Worm (Caenorhabditis elegans) whole organism, L3 larva: ENCODE measurements around the gene grl-2.

Experiments used
- R02D3.7 ChIP-seq: fragments of 150-350 bp; optimal IDR thresholded peaks from 2 replicates; lab custom pipeline; 2014; ENCODE audit warnings: missing biosample characterization, missing genetic modification characterization
- ZK546.5 ChIP-seq: sonication (generic microtip); optimal IDR thresholded peaks from 2 replicates; lab custom pipeline; 2017; ENCODE audit warnings: missing biosample characterization, missing genetic modification characterization
- aly-2 ChIP-seq: fragments of 150-350 bp; optimal IDR thresholded peaks from 2 replicates; lab custom pipeline; 2014; ENCODE audit warnings: missing biosample characterization, missing genetic modification characterization
- ceh-16 ChIP-seq: sonication (generic microtip); optimal IDR thresholded peaks from 2 replicates; lab custom pipeline; 2017; ENCODE audit warnings: missing biosample characterization, missing genetic modification characterization
- ceh-28 ChIP-seq: fragments of 150-350 bp; optimal IDR thresholded peaks from 2 replicates; lab custom pipeline; 2014; ENCODE audit warnings: missing biosample characterization, missing genetic modification reagents, missing genetic modification characterization
- ceh-82 ChIP-seq: fragments of 150-350 bp; optimal IDR thresholded peaks from 2 replicates; lab custom pipeline; 2014; ENCODE audit warnings: missing biosample characterization, missing genetic modification characterization
- ceh-9 ChIP-seq: sonication (generic microtip); optimal IDR thresholded peaks from 2 replicates; lab custom pipeline; 2018; ENCODE audit warnings: missing biosample characterization, missing genetic modification characterization
- egl-5 ChIP-seq: fragments of 150-350 bp; optimal IDR thresholded peaks from 2 replicates; lab custom pipeline; 2017; ENCODE audit warnings: missing biosample characterization, missing genetic modification reagents, missing genetic modification characterization, inconsistent platforms
- elt-1 ChIP-seq: fragments of 150-350 bp; optimal IDR thresholded peaks from 2 replicates; lab custom pipeline; 2014; ENCODE audit warnings: missing biosample characterization, missing genetic modification characterization
- elt-2 ChIP-seq: sonication (generic microtip); optimal IDR thresholded peaks from 2 replicates; lab custom pipeline; 2016; ENCODE audit warnings: missing genetic modification reagents, mild to moderate bottlenecking, missing genetic modification characterization, missing compliant biosample characterization
- elt-3 ChIP-seq, 3 experiments: fragments of 150-350 bp in 1 of 3; sonication (generic microtip) in 2 of 3; optimal IDR thresholded peaks; 2 replicates in 2 of 3; 4 replicates in 1 of 3; lab custom pipeline; 2014 to 2017; ENCODE audit warnings: missing biosample characterization in 3 of 3, missing genetic modification characterization in 3 of 3
- eor-1 ChIP-seq, 2 experiments: fragments of 150-350 bp; optimal IDR thresholded peaks; 2 replicates each; lab custom pipeline; 2014 to 2018; ENCODE audit warnings: missing biosample characterization in 2 of 2, missing genetic modification characterization in 2 of 2
- fkh-10 ChIP-seq: sonication (generic microtip); optimal IDR thresholded peaks from 2 replicates; lab custom pipeline; 2017; ENCODE audit warnings: missing biosample characterization, missing genetic modification reagents, missing genetic modification characterization
- fos-1 ChIP-seq: fragments of 150-350 bp; optimal IDR thresholded peaks from 2 replicates; lab custom pipeline; 2014; ENCODE audit warnings: missing biosample characterization, missing genetic modification characterization
- hmg-11 ChIP-seq: sonication (generic microtip); optimal IDR thresholded peaks from 2 replicates; lab custom pipeline; 2016; ENCODE audit warnings: missing genetic modification characterization, missing compliant biosample characterization
- jun-1 ChIP-seq: fragments of 150-350 bp; optimal IDR thresholded peaks from 2 replicates; lab custom pipeline; 2014; ENCODE audit warnings: missing biosample characterization, missing genetic modification reagents, missing genetic modification characterization
- lin-15B ChIP-seq: fragments of 150-350 bp; optimal IDR thresholded peaks from 2 replicates; lab custom pipeline; 2014; ENCODE audit warnings: missing biosample characterization, missing genetic modification characterization
- lin-39 ChIP-seq: fragments of 150-350 bp; optimal IDR thresholded peaks from 2 replicates; lab custom pipeline; 2018; ENCODE audit warnings: missing biosample characterization, missing genetic modification reagents, missing genetic modification characterization
- lsy-12 ChIP-seq: sonication (generic microtip); optimal IDR thresholded peaks from 2 replicates; lab custom pipeline; 2016; ENCODE audit warnings: mild to moderate bottlenecking, missing genetic modification characterization, missing compliant biosample characterization
- nfya-1 ChIP-seq: sonication (generic microtip); optimal IDR thresholded peaks from 2 replicates; lab custom pipeline; 2017; ENCODE audit warnings: missing genetic modification characterization, mild to moderate bottlenecking, missing compliant biosample characterization, antibody characterized with exemption, moderate library complexity; ENCODE audit not compliant: insufficient read depth
- nhr-11 ChIP-seq: fragments of 150-350 bp; optimal IDR thresholded peaks from 2 replicates; lab custom pipeline; 2014; ENCODE audit warnings: missing biosample characterization, missing genetic modification characterization
- nhr-12 ChIP-seq: fragments of 150-350 bp; optimal IDR thresholded peaks from 2 replicates; lab custom pipeline; 2014; ENCODE audit warnings: missing biosample characterization, missing genetic modification characterization
- nhr-23 ChIP-seq: fragments of 150-350 bp; optimal IDR thresholded peaks from 2 replicates; lab custom pipeline; 2014; ENCODE audit warnings: missing biosample characterization, missing genetic modification reagents, missing genetic modification characterization
- nhr-237 ChIP-seq: fragments of 150-350 bp; optimal IDR thresholded peaks from 2 replicates; lab custom pipeline; 2014; ENCODE audit warnings: missing biosample characterization, missing genetic modification characterization
- nhr-25 ChIP-seq: sonication (generic microtip); optimal IDR thresholded peaks from 2 replicates; lab custom pipeline; 2017; ENCODE audit warnings: missing biosample characterization, missing genetic modification characterization
- nhr-28 ChIP-seq: fragments of 150-350 bp; optimal IDR thresholded peaks from 2 replicates; lab custom pipeline; 2014; ENCODE audit warnings: missing biosample characterization, missing genetic modification characterization
- nhr-67 ChIP-seq: fragments of 150-350 bp; optimal IDR thresholded peaks from 2 replicates; lab custom pipeline; 2014; ENCODE audit warnings: missing biosample characterization, missing genetic modification characterization
- nhr-77 ChIP-seq: fragments of 150-350 bp; optimal IDR thresholded peaks from 2 replicates; lab custom pipeline; 2014; ENCODE audit warnings: missing biosample characterization, missing genetic modification characterization
- pha-4 ChIP-seq: fragments of 150-350 bp; optimal IDR thresholded peaks from 2 replicates; lab custom pipeline; 2014; ENCODE audit warnings: missing biosample characterization, missing genetic modification reagents, missing genetic modification characterization
- sea-2 ChIP-seq: fragments of 150-350 bp; sonication (generic microtip); optimal IDR thresholded peaks from 4 replicates; lab custom pipeline; 2014; ENCODE audit warnings: missing biosample characterization, missing genetic modification reagents, missing genetic modification characterization
- skn-1 ChIP-seq: fragments of 150-350 bp; optimal IDR thresholded peaks from 2 replicates; lab custom pipeline; 2014; ENCODE audit warnings: missing biosample characterization, missing genetic modification characterization
- snpc-4 ChIP-seq: fragments of 150-350 bp; optimal IDR thresholded peaks from 2 replicates; lab custom pipeline; 2014; ENCODE audit warnings: missing biosample characterization, missing genetic modification characterization
- unc-62 ChIP-seq: fragments of 150-350 bp; sonication (generic microtip); optimal IDR thresholded peaks from 4 replicates; lab custom pipeline; 2014; ENCODE audit warnings: missing biosample characterization, missing genetic modification reagents, missing genetic modification characterization
- ztf-11 ChIP-seq: fragments of 150-350 bp; optimal IDR thresholded peaks from 2 replicates; lab custom pipeline; 2014; ENCODE audit warnings: missing biosample characterization, missing genetic modification characterization
- ztf-4 ChIP-seq: fragments of 150-350 bp; optimal IDR thresholded peaks from 2 replicates; lab custom pipeline; 2014; ENCODE audit warnings: missing biosample characterization, missing genetic modification characterization

Gene grl-2

DNA sequence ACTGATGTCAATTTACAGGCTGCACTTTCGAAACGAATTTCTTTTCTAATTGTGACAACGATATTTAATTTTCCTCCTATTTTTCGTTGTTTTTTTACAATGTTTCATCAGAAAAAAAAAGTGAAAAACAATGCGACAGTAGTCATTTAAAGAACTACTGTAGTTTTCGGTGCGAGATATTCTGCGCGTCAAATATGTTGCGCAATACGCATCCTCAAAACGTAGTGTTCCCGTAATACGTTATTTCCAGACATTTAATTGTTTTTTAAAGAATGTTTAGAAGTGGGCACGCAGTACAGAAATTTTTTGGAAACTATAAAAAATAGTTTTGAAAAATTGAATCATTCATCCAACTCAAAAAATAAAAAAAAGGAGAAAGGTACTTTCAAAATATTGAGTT is 29.2 kb downstream of the grl-2 start:
- TF ChIP-seq nhr-23 (tag; lab: Kevin White, UChicago) (no peak), fos-1 (tag; lab: Kevin White, UChicago) (no peak), lin-39 (tag; lab: Kevin White, UChicago) (no peak), elt-2 (tag; lab: Kevin White, UChicago) (no peak), nfya-1 (tag; lab: Kevin White, UChicago) (no peak), R02D3.7 (no peak), ceh-82 (no peak)

DNA sequence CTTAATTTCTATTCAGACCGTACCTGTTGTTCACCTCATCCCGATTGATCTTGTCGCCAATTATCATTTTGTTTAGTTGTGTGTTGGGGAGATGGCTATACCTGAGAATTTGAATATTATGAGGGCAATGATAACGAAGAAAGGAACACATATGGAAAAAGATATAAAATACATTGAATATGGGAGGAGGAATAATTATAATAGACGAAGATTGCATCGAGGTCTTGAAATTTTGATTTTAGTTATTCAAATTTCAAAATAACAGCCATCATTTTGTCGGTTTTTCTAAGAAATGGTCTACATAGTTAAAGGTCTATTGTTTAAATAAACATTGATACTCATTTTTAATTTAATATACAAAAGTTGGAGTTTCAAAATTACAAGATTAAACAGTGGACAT is 42.2 kb downstream of the grl-2 start, which contains the start of gene shw-3:
Gene shw-3 (minus strand): TSS at position 101 of the 400 bp plus-strand sequence.
- TF ChIP-seq ztf-11 (no peak), sea-2 (GFP tag; lab: Kevin White, UChicago) (no peak), nhr-12 (tag; lab: Kevin White, UChicago) (no peak), snpc-4 (tag; lab: Kevin White, UChicago) (no peak), egl-5 (no peak), hmg-11 (tag; lab: Kevin White, UChicago) (no peak), lin-15B (tag; lab: Kevin White, UChicago) (no peak), nhr-67 (tag; lab: Kevin White, UChicago) (no peak), skn-1 (tag; lab: Kevin White, UChicago) (no peak), nhr-23 (tag; lab: Kevin White, UChicago) (no peak), elt-1 (tag; lab: Kevin White, UChicago) (no peak), ZK546.5 (tag; lab: Kevin White, UChicago) (no peak), aly-2 (tag; lab: Kevin White, UChicago) (no peak), ceh-16 (no peak), ztf-4 (tag; lab: Kevin White, UChicago) (no peak), nhr-237 (tag; lab: Kevin White, UChicago) (no peak), fkh-10 (GFP tag; lab: Kevin White, UChicago) (no peak), unc-62 (no peak), nhr-28 (tag; lab: Kevin White, UChicago) (no peak), ceh-9 (tag; lab: Kevin White, UChicago) (no peak)

DNA sequence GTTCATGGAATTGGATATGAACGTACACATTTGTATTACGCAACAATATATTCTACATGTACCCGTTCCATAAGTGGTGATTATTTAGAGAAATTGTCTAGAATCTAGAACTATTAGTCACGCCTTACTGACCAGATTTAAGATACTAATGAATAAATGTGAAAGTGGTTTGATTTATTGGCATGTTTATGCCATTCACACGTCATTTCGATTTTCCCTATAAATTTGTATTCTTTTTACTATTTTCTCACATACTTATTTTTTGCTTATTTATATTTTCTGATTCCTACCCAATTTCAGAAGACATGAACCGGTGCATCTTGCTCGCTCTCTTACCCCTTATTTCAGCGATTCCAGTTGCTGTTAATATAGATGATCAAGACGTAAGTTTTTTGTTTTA is 43.4 kb downstream of the grl-2 start, which contains the start of gene F15B9.8:
Gene F15B9.8 (plus strand): TSS at position 301 of the 400 bp plus-strand sequence.
- TF ChIP-seq lsy-12 (tag; lab: Kevin White, UChicago): no peak
- TF ChIP-seq jun-1 (tag; lab: Kevin White, UChicago): no peak
- no peak for TF ChIP-seq ztf-4 (tag; lab: Kevin White, UChicago)
- TF ChIP-seq snpc-4 (tag; lab: Kevin White, UChicago): no peak
- no peak for TF ChIP-seq elt-3 (tag; optimal IDR thresholded peaks at IDR 0.05; lab: Kevin White, UChicago)
- TF ChIP-seq nhr-11 (tag; lab: Kevin White, UChicago): no peak
- no peak for TF ChIP-seq ceh-16
- TF ChIP-seq ceh-9 (tag; lab: Kevin White, UChicago): no peak
- no peak for TF ChIP-seq nhr-67 (tag; lab: Kevin White, UChicago)
- no peak for TF ChIP-seq unc-62
- TF ChIP-seq ceh-82: no peak
- no peak for TF ChIP-seq nhr-77 (tag; lab: Kevin White, UChicago)
- no peak for TF ChIP-seq ztf-11
- no peak for TF ChIP-seq elt-1 (tag; lab: Kevin White, UChicago)
- no peak for TF ChIP-seq pha-4 (tag; lab: Kevin White, UChicago)
- TF ChIP-seq skn-1 (tag; lab: Kevin White, UChicago): no peak
- TF ChIP-seq sea-2 (GFP tag; lab: Kevin White, UChicago): no peak
- no peak for TF ChIP-seq ceh-28 (tag; lab: Kevin White, UChicago)
- no peak for TF ChIP-seq eor-1 (tag; optimal IDR thresholded peaks at IDR 0.05; lab: Kevin White, UChicago)

DNA sequence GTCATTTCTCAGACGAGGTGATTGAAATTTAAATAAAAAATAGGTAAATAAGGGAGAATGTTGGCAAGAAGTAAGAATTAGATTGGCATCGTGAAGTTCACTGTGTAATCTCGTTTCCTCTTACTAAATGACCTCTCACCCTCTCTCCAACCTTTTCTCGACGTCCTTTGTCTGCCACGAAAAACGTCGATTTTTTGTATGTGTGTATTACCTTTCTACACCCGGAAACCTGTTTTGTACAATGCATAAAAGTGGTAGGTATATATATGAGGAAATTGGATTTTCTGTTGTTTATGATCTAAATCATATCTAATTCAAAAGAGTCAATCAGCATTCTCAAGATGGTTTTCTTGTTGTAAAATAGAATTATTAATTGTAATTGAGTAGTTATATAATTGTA is 48.0 kb downstream of the grl-2 start, which contains the start of the genes F15B9.11 and dsl-7:
Gene F15B9.11 (minus strand): TSS at position 5 of the 400 bp plus-strand sequence.
Gene dsl-7 (plus strand): TSS at position 260 of the 400 bp plus-strand sequence.
- peak; percentile 73 for TF ChIP-seq nhr-25 (tag; lab: Kevin White, UChicago)
- peak; percentile 17 for TF ChIP-seq elt-1 (tag; lab: Kevin White, UChicago)
- no peak for TF ChIP-seq nhr-237 (tag; lab: Kevin White, UChicago)
